Worm (Caenorhabditis elegans) whole organism, L4/young adult: ENCODE data around the gene sri-65.

Experiments
- W03F9.2 ChIP-seq: fragments of 150-350 bp; optimal IDR thresholded peaks from 2 replicates; lab custom pipeline; 2014; ENCODE audit warnings: missing biosample characterization, missing genetic modification characterization
- dao-5 ChIP-seq: sonication (generic microtip); optimal IDR thresholded peaks from 2 replicates; lab custom pipeline; 2016; ENCODE audit warnings: missing genotype, missing genetic modification characterization, moderate library complexity, missing compliant biosample characterization
- him-1 ChIP-seq: sonication (generic microtip); optimal IDR thresholded peaks from 2 replicates; lab custom pipeline; 2016; ENCODE audit warnings: missing genotype, missing genetic modification reagents, missing genetic modification characterization, missing compliant biosample characterization

sri-65 gene

ce11 chrV:16388268-16388667, at the start of gene sri-65:
Gene sri-65 (minus strand): TSS chrV:16388368.
- TF ChIP-seq him-1 (no peak), dao-5 (no peak), W03F9.2 (no peak)

DNA sequence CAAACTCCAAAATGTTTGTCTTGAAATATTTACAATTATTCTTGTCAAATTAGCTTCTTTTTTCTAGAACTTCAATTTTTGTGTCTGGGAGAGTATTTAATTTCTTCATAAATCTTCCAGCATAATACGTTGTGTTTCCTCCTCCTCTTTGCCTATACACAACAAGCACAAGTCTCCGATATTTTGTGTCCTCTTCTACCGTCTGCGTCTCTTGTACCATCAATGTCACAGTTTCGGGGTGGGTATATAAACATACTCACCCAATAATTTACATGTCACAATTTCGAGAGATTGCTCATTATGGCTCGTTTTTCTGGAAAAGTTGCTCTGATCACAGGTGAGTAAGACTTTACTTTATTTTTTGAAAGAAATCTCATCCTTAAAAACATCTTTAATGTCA, 49.4 kb upstream of the sri-65 start, which contains the start of gene F26D2.15:
F26D2.15 (plus strand) TSS at position 301 of the 400 bp plus-strand sequence.
- TF ChIP-seq him-1 = no peak
- TF ChIP-seq W03F9.2 = no peak
- no peak for TF ChIP-seq dao-5

- TF ChIP-seq W03F9.2 (no peak), him-1 (no peak), dao-5 (no peak)
Measured at ce11 chrV:16435510-16435909, 47.3 kb upstream of the sri-65 start, which contains the start of the genes F26D2.13 and F26D2.14. Gene F26D2.13 (minus strand): TSS chrV:16435610. Gene F26D2.14 (plus strand): TSS chrV:16435855.

- TF ChIP-seq W03F9.2 (no peak), dao-5 (no peak), him-1 (no peak)
Measured at ce11 chrV:16433471-16433870, 45.3 kb upstream of the sri-65 start, which contains the start of gene clec-234. Gene clec-234 (minus strand): TSS chrV:16433571.

- TF ChIP-seq dao-5 (no peak), W03F9.2 (no peak), him-1 (no peak)
Measured at ce11 chrV:16429940-16430339, 41.8 kb upstream of the sri-65 start, which contains the start of gene str-73. Gene str-73 (plus strand): TSS chrV:16430240.

DNA sequence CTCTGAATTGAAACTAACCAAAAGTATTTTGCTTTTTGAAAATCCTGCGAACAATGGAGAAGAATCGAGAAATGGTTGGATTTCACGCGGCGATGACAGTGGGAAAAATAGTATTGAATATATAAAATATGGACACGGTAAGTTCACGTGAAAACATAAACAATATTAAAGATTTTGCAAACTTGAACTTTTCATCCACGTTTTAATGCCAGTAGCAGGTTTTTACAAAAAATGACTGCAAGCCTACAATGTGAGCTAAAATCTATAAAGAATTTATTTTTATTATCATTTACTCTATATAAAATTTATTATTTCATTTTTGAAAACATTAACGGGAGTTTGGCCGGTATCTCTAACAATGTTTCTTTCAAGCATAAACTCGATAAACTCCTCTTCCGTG, 41.3 kb upstream of the sri-65 start, which contains the start of gene F26D2.10:
F26D2.10 (minus strand) TSS at position 101 of the 400 bp plus-strand sequence.
- no peak for TF ChIP-seq dao-5
- TF ChIP-seq him-1 = no peak
- no peak for TF ChIP-seq W03F9.2

DNA sequence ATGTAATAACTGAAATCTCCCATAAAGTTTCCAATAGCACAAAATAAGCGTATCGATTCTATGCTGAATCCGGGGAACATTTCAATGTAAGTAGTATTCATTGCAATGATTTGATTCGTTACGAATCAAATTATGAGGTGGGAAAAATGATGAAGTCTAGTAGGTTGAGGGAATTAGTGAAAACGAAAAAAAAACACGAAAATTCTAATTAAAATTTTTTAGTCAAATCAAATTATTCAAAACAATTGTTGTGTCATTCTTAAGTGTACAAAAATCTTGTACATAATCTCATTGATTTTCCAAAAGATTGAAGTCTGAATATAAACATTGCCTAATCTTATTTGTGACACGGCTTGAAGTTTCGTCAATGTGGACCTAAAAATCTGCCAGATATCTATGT, 36.3 kb upstream of the sri-65 start, which contains the start of gene srw-29:
srw-29 (minus strand) TSS at position 101 of the 400 bp plus-strand sequence.
- no peak for TF ChIP-seq W03F9.2
- no peak for TF ChIP-seq dao-5
- no peak for TF ChIP-seq him-1

DNA sequence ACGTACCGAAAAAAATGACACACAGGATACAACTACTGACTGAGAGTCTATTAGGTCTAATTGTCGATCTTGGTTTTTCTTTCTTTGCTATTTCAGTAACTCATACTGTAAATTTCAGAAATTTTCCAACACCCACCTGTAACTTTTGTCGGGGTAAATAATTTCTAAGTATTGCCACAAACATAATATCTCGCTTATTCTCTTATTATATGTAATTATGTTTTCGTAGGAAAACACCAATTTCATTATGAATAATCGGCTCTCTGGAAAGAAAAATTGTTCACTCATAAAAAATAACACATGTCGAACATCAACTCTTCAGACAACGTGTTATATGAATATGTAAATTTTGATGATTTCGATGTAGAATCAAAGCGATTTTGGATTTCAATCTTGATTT, 32.5 kb upstream of the sri-65 start, which contains the start of gene srw-48:
srw-48 (plus strand) TSS at position 301 of the 400 bp plus-strand sequence.
- TF ChIP-seq W03F9.2 (no peak), dao-5 (no peak), him-1 (no peak)

ce11 chrV:16419769-16420168, 31.6 kb upstream of the sri-65 start, which contains the start of gene F26D2.16:
Gene F26D2.16 (minus strand): TSS chrV:16419869.
- TF ChIP-seq dao-5 = no peak
- TF ChIP-seq him-1 = no peak
- no peak for TF ChIP-seq W03F9.2

- TF ChIP-seq W03F9.2 = no peak
- TF ChIP-seq dao-5 = no peak
- no peak for TF ChIP-seq him-1
Measured at ce11 chrV:16417014-16417413, 28.8 kb upstream of the sri-65 start, which contains the start of gene str-55. Gene str-55 (minus strand): TSS chrV:16417114.

- no peak for TF ChIP-seq him-1
- TF ChIP-seq W03F9.2 = no peak
- no peak for TF ChIP-seq dao-5
Measured at ce11 chrV:16410521-16410920, 22.4 kb upstream of the sri-65 start, which contains the start of gene srh-145. Gene srh-145 (plus strand): TSS chrV:16410713.

DNA sequence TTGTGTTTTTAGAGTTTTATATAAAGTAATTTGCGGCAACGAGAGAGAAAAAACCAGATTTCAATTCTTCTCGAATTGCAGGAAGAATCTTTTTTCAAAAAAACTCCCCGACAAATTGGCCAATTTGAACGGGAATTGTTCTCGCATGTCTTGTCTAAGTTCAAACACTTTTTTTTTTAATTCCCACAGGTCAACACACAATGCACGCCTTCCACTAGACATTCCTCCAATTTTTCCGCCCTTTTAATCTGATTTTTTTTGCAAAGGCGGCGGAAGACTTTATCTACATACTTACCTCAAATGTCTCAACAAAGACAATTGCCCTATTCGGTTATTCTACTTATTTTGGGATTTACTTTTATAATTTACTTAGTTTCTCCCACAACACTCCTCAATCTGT, 19.5 kb upstream of the sri-65 start, which contains the start of gene F26D2.3:
F26D2.3 (plus strand) TSS at position 301 of the 400 bp plus-strand sequence.
- no peak for TF ChIP-seq W03F9.2
- no peak for TF ChIP-seq dao-5
- no peak for TF ChIP-seq him-1

DNA sequence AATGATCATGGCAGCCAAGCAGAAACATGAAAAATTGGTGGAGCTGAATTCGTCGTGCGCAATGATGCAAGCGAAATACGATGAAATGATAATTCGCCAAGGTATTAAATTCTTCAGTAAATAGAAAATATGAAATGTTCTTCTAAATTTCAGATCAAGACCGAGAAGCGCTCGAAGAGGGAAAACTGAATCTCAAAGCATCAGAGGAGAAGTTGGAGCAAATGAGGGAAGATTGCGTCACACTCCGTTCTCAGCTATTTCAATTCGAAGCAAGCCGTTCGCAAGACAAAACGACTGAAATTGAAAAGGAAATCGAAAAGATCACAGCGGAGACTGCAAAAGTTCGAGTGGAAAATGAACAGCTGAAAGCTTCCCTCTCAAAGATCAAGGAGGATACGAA, 18.2 kb upstream of the sri-65 start:
- TF ChIP-seq dao-5 (no peak), W03F9.2 (no peak), him-1 (no peak)

DNA sequence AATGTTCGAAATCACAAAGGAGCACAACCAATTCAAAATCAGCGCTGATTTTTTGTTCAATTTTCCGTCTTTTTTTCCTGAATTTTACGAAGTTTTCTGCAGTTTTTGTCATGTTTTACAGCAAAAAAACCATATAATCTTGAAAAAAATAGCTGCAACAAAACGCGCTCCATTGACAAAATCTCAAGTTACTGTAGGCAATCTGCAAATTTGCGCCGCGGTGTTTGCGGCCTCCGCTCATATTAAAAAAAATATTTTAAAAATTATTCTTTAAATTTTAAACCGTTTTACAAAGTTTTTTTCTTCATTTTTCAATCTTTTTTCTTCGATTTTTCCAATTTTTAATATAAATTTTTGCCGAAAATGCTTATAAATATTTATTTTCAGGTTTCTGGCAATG, 17.2 kb upstream of the sri-65 start:
- TF ChIP-seq him-1 = no peak
- TF ChIP-seq W03F9.2 = no peak
- no peak for TF ChIP-seq dao-5

- TF ChIP-seq him-1 = no peak
- no peak for TF ChIP-seq W03F9.2
- TF ChIP-seq dao-5 = no peak
Measured at ce11 chrV:16403974-16404373, 15.8 kb upstream of the sri-65 start, which contains the start of gene syp-1. Gene syp-1 (plus strand): TSS chrV:16404274.

- no peak for TF ChIP-seq dao-5
- TF ChIP-seq W03F9.2 = peak; percentile 72
- TF ChIP-seq him-1 = no peak
Measured at ce11 chrV:16401519-16401918, 13.4 kb upstream of the sri-65 start, which contains the start of gene F13A7.14. Gene F13A7.14 (plus strand): TSS chrV:16401891.

DNA sequence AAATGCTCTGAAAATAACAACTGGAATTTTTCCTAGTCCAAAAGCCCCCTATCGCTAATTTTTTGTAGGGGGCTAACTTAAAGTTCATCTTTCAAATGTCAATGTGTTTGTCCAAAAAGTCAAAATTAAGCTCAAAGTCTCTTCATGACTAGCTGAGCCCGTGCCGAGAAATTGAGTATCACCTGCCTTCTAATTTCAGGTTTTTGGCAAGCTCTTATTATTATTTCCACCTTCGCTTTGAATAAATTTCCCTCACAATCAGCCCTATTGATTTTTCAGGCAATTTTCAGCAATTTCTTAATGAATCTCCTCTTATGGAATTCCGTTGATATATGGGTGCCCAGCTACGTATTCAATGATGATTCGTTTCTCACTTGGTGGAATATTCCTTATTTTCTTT, 11.2 kb upstream of the sri-65 start, which contains the start of gene sre-36:
sre-36 (plus strand) TSS at position 301 of the 400 bp plus-strand sequence.
- TF ChIP-seq dao-5 = no peak
- no peak for TF ChIP-seq W03F9.2
- TF ChIP-seq him-1 = no peak
